Worm (Caenorhabditis elegans): ENCODE results near the gene nlp-11.

DNA sequence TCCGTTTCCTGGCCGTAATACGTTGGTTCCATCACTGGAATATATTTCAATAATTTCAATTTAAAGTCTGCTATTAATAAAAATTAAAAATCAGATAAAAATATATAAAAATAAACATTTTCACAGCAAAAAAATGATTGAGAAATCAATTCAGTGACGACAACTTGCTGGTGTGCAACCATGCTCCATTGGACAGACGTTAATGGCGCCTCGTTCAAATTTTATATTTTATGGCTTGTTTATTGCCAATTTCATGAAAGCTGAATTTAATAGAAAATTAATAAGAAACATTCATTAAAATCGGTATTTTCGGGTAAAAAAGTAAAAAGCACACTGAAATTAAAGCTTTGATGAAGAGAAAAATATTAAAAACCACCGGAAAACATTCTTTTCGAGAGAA is 14.5 kb upstream of the nlp-11 start, which contains the start of gene Y53C12A.3:
- TF ChIP-seq pha-4 (tag; optimal IDR thresholded peaks at IDR 0.05) (no peak), Y22D7AL.16 (tag; optimal IDR thresholded peaks at IDR 0.05) (no peak), K09A11.1 (tag; optimal IDR thresholded peaks at IDR 0.05; ENCODE audit: insufficient read depth) (no peak), sdc-2 (tag; optimal IDR thresholded peaks at IDR 0.05) (no peak), pqm-1 (tag; optimal IDR thresholded peaks at IDR 0.05) (no peak), fkh-10 (GFP tag; optimal IDR thresholded peaks at IDR 0.05) (no peak), pag-3 (tag; optimal IDR thresholded peaks at IDR 0.05; ENCODE audit: borderline replicate concordance) (no peak)
